Fruit fly (Drosophila melanogaster): Measurements from ENCODE around the gene CG14543.

CG14543 gene

dm6 chr3R:26011542-26011941, 44.9 kb upstream of the CG14543 start (continued):
- TF ChIP-seq CG11398 (GFP tag; optimal IDR thresholded peaks at IDR 0.05) (peak; percentile 44), Asciz (GFP tag; optimal IDR thresholded peaks at IDR 0.05) (peak; percentile 44), CG3726 (GFP tag; IDR thresholded peaks at IDR 0.05) (no peak), CG13287 (GFP tag; IDR thresholded peaks at IDR 0.05; ENCODE audit: partially characterized antibody) (no peak), ci (GFP tag; IDR thresholded peaks at IDR 0.05) (peak; percentile 69; the same call in 2 of the 3 replicates), Blimp-1 (GFP tag; optimal IDR thresholded peaks at IDR 0.05) (peak; percentile 44), sisA (GFP tag; IDR thresholded peaks at IDR 0.05) (no peak), ttk (GFP tag; IDR thresholded peaks at IDR 0.05) (no peak), gfzf (GFP tag; optimal IDR thresholded peaks at IDR 0.05) (no peak), fd102C (GFP tag; optimal IDR thresholded peaks at IDR 0.05) (peak; percentile 49), CG1602 (GFP tag; optimal IDR thresholded peaks at IDR 0.05) (no peak), CG10979 (tag; optimal IDR thresholded peaks at IDR 0.05) (peak; percentile 17), HHEX (GFP tag; optimal IDR thresholded peaks at IDR 0.05) (peak; percentile 37), CG33213 (GFP tag; optimal IDR thresholded peaks at IDR 0.05) (peak; percentile 32), exex (tag; optimal IDR thresholded peaks at IDR 0.05) (no peak), Sox100B (GFP tag; optimal IDR thresholded peaks at IDR 0.05) (peak; percentile 47), CG2202 (tag; optimal IDR thresholded peaks at IDR 0.05) (peak; percentile 75), CG9727 (GFP tag; optimal IDR thresholded peaks at IDR 0.05) (peak; percentile 54), ab (GFP tag; optimal IDR thresholded peaks at IDR 0.05) (no peak), gsb-n (tag; optimal IDR thresholded peaks at IDR 0.05) (peak; percentile 49), CG12219 (GFP tag; optimal IDR thresholded peaks at IDR 0.05) (peak; percentile 37), Pdp1 (GFP tag; optimal IDR thresholded peaks at IDR 0.05) (peak in 1 of 2 experiments; percentile 50), bbx (GFP tag; IDR thresholded peaks at IDR 0.05; ENCODE audit: partially characterized antibody) (no peak), pfk (GFP tag; optimal IDR thresholded peaks at IDR 0.05) (peak; percentile 54), CG12071 (GFP tag; optimal IDR thresholded peaks at IDR 0.05) (peak; percentile 44), fd64A (GFP tag; optimal IDR thresholded peaks at IDR 0.05) (peak; percentile 64), dmrt99B (tag; optimal IDR thresholded peaks at IDR 0.05) (peak; percentile 9), CG8944 (GFP tag; optimal IDR thresholded peaks at IDR 0.05) (no peak), Kr (GFP tag; optimal IDR thresholded peaks at IDR 0.05) (peak; percentile 80), CG13894 (tag; optimal IDR thresholded peaks at IDR 0.05) (no peak), Poxn (GFP tag; IDR thresholded peaks at IDR 0.05) (no peak), CG1603 (tag; optimal IDR thresholded peaks at IDR 0.05) (peak; percentile 43), CG7556 (GFP tag; optimal IDR thresholded peaks at IDR 0.05) (no peak), CG10462 (GFP tag; optimal IDR thresholded peaks at IDR 0.05) (no peak), HLHmδ (GFP tag; optimal IDR thresholded peaks at IDR 0.05) (peak; percentile 95), crp (GFP tag; optimal IDR thresholded peaks at IDR 0.05) (no peak), gt (GFP tag; IDR thresholded peaks at IDR 0.05) (no peak), Lim3 (GFP tag; IDR thresholded peaks at IDR 0.05) (no peak), CG7357 (GFP tag; IDR thresholded peaks at IDR 0.05) (no peak), CG14710 (tag; optimal IDR thresholded peaks at IDR 0.05) (peak; percentile 58), CG4854 (GFP tag; optimal IDR thresholded peaks at IDR 0.05) (no peak), CG17385 (GFP tag; optimal IDR thresholded peaks at IDR 0.05) (peak; percentile 49), Fer3 (tag; optimal IDR thresholded peaks at IDR 0.05) (peak; percentile 16), zfh2 (GFP tag; optimal IDR thresholded peaks at IDR 0.05) (no peak), CG4282 (GFP tag; optimal IDR thresholded peaks at IDR 0.05) (no peak), sna (GFP tag; IDR thresholded peaks at IDR 0.05; ENCODE audit: partially characterized antibody) (no peak), CG9437 (GFP tag; optimal IDR thresholded peaks at IDR 0.05) (no peak), CG15011 (GFP tag; optimal IDR thresholded peaks at IDR 0.05) (peak; percentile 52), kay (GFP tag; optimal IDR thresholded peaks at IDR 0.05) (no peak), NfI (GFP tag; optimal IDR thresholded peaks at IDR 0.05) (no peak)
